Worm (Caenorhabditis elegans): Measurements from ENCODE around the gene fic-1.

Gene fic-1

ce11 chrIV:10936906-10937540, at the start of gene fic-1:
Gene fic-1, plus strand, starts transcription at chrIV:10937454.
- TF ChIP-seq ceh-48 (tag; optimal IDR thresholded peaks at IDR 0.05) (peak; percentile 98), sdc-2 (tag; optimal IDR thresholded peaks at IDR 0.05) (no peak), nfya-1 (tag; optimal IDR thresholded peaks at IDR 0.05) (peak; percentile 52), unc-42 (tag; optimal IDR thresholded peaks at IDR 0.05) (peak; percentile 99), zip-5 (tag; optimal IDR thresholded peaks at IDR 0.05) (no peak), ceh-14 (tag; optimal IDR thresholded peaks at IDR 0.05) (no peak), ceh-31 (tag; optimal IDR thresholded peaks at IDR 0.05) (peak; percentile 78), tbx-2 (tag; optimal IDR thresholded peaks at IDR 0.05) (peak; percentile 18), unc-55 (GFP tag; optimal IDR thresholded peaks at IDR 0.05) (peak; percentile 13), hlh-30 (tag; optimal IDR thresholded peaks at IDR 0.05; ENCODE audit: insufficient read depth) (peak; percentile 56)

- no peak for TF ChIP-seq hlh-13 (GFP tag; optimal IDR thresholded peaks at IDR 0.05)
- no peak for TF ChIP-seq fax-1 (tag; optimal IDR thresholded peaks at IDR 0.05)
- no peak for TF ChIP-seq ceh-14 (tag; optimal IDR thresholded peaks at IDR 0.05)
- no peak for TF ChIP-seq ceh-30 (tag; optimal IDR thresholded peaks at IDR 0.05)
- TF ChIP-seq ref-2 (tag; optimal IDR thresholded peaks at IDR 0.05), result no peak
- no peak for TF ChIP-seq ahr-1 (tag; optimal IDR thresholded peaks at IDR 0.05)
- TF ChIP-seq ceh-2 (tag; optimal IDR thresholded peaks at IDR 0.05), result no peak
- no peak for TF ChIP-seq dve-1 (tag; optimal IDR thresholded peaks at IDR 0.05)
- no peak for TF ChIP-seq tbx-7 (tag; optimal IDR thresholded peaks at IDR 0.05)
- TF ChIP-seq elt-4 (tag; optimal IDR thresholded peaks at IDR 0.05), result no peak
- no peak for TF ChIP-seq eyg-1 (tag; optimal IDR thresholded peaks at IDR 0.05)
- TF ChIP-seq sox-4 (tag; optimal IDR thresholded peaks at IDR 0.05), result no peak
- no peak for TF ChIP-seq pha-4 (tag; optimal IDR thresholded peaks at IDR 0.05)
- no peak for TF ChIP-seq che-1 (tag; optimal IDR thresholded peaks at IDR 0.05)
- TF ChIP-seq rnt-1 (tag; optimal IDR thresholded peaks at IDR 0.05), result no peak
- TF ChIP-seq C08G9.2 (tag; optimal IDR thresholded peaks at IDR 0.05), result no peak
- TF ChIP-seq ets-4 (tag; optimal IDR thresholded peaks at IDR 0.05), result no peak
- no peak for TF ChIP-seq nhr-232 (tag; optimal IDR thresholded peaks at IDR 0.05)
- TF ChIP-seq tbx-2 (tag; optimal IDR thresholded peaks at IDR 0.05), result no peak
These were observed 47.3 kb upstream of the fic-1 start, which contains the start of gene F13E9.15 for ce11 chrIV:10889820-10890462. Gene F13E9.15, minus strand, starts transcription at chrIV:10889870.

- TF ChIP-seq ceh-22 (tag; optimal IDR thresholded peaks at IDR 0.05), result no peak
- no peak for TF ChIP-seq ceh-9 (tag; optimal IDR thresholded peaks at IDR 0.05)
- no peak for TF ChIP-seq pax-1 (tag; optimal IDR thresholded peaks at IDR 0.05)
- TF ChIP-seq elt-2 (tag; optimal IDR thresholded peaks at IDR 0.05), result no peak
- no peak for TF ChIP-seq K09A11.1 (tag; optimal IDR thresholded peaks at IDR 0.05; ENCODE audit: insufficient read depth)
- TF ChIP-seq pag-3 (tag; optimal IDR thresholded peaks at IDR 0.05; ENCODE audit: borderline replicate concordance), result no peak
- TF ChIP-seq C08G9.2 (tag; optimal IDR thresholded peaks at IDR 0.05), result no peak
- TF ChIP-seq unc-86 (tag; optimal IDR thresholded peaks at IDR 0.05), result no peak
- TF ChIP-seq hlh-30 (tag; optimal IDR thresholded peaks at IDR 0.05; ENCODE audit: insufficient read depth), result no peak
- no peak for TF ChIP-seq nhr-11 (tag; optimal IDR thresholded peaks at IDR 0.05)
- no peak for TF ChIP-seq rnt-1 (tag; optimal IDR thresholded peaks at IDR 0.05)
- TF ChIP-seq fkh-10 (GFP tag; optimal IDR thresholded peaks at IDR 0.05), result no peak
- TF ChIP-seq ama-1 (optimal IDR thresholded peaks at IDR 0.05), result no peak
- no peak for TF ChIP-seq T23F11.4 (GFP tag; optimal IDR thresholded peaks at IDR 0.05)
These were observed 45.3 kb upstream of the fic-1 start, which contains the start of gene srlf-12 for ce11 chrIV:10891993-10892392. Gene srlf-12, minus strand, starts transcription at chrIV:10892093.
